Worm (Caenorhabditis elegans): ENCODE measurements around the gene gtf-2E2.

Gene gtf-2E2

ce11 chrII:11542385-11542784 is at the start of gene gtf-2E2:
TSS of gene gtf-2E2 (minus strand) at chrII:11542495.
- TF ChIP-seq aly-1 (tag; optimal IDR thresholded peaks at IDR 0.05): no peak
- TF ChIP-seq hmg-4 (GFP tag; optimal IDR thresholded peaks at IDR 0.05): no peak
- TF ChIP-seq F13C5.2 (tag; optimal IDR thresholded peaks at IDR 0.05): no peak
- TF ChIP-seq ceh-13 (GFP tag; optimal IDR thresholded peaks at IDR 0.05): no peak
- TF ChIP-seq ama-1 (optimal IDR thresholded peaks at IDR 0.05): no peak
- no peak for TF ChIP-seq scrt-1 (GFP tag; IDR thresholded peaks at IDR 0.05)
- no peak for TF ChIP-seq tra-4 (tag; optimal IDR thresholded peaks at IDR 0.05)
- TF ChIP-seq flt-1 (GFP tag; IDR thresholded peaks at IDR 0.05): no peak
- TF ChIP-seq ceh-36 (tag; optimal IDR thresholded peaks at IDR 0.05): no peak
- TF ChIP-seq tbx-11 (GFP tag; IDR thresholded peaks at IDR 0.05): no peak
- no peak for TF ChIP-seq hmbx-1 (tag; optimal IDR thresholded peaks at IDR 0.05)
- TF ChIP-seq pes-1 (GFP tag; IDR thresholded peaks at IDR 0.05): no peak
- no peak for TF ChIP-seq ets-7 (tag; optimal IDR thresholded peaks at IDR 0.05)
- no peak for TF ChIP-seq sea-1 (GFP tag; conservative IDR thresholded peaks at IDR 0.05)
- no peak for TF ChIP-seq B0310.2 (tag; optimal IDR thresholded peaks at IDR 0.05)
- TF ChIP-seq tbx-37 (GFP tag; conservative IDR thresholded peaks at IDR 0.05): no peak

ce11 chrII:11592023-11592422 is 49.7 kb upstream of the gtf-2E2 start, which contains the start of gene F07A11.1:
TSS of gene F07A11.1 (minus strand) at chrII:11592123.
- no peak for TF ChIP-seq aly-1 (tag; optimal IDR thresholded peaks at IDR 0.05)
- TF ChIP-seq tbx-11 (GFP tag; IDR thresholded peaks at IDR 0.05): no peak
- TF ChIP-seq scrt-1 (GFP tag; IDR thresholded peaks at IDR 0.05): no peak
- no peak for TF ChIP-seq ceh-13 (GFP tag; optimal IDR thresholded peaks at IDR 0.05)
- no peak for TF ChIP-seq ceh-36 (tag; optimal IDR thresholded peaks at IDR 0.05)
- TF ChIP-seq tbx-37 (GFP tag; conservative IDR thresholded peaks at IDR 0.05): no peak
- TF ChIP-seq ets-7 (tag; optimal IDR thresholded peaks at IDR 0.05): no peak
- TF ChIP-seq tra-4 (tag; optimal IDR thresholded peaks at IDR 0.05): no peak
- TF ChIP-seq ama-1 (optimal IDR thresholded peaks at IDR 0.05): no peak
- TF ChIP-seq F13C5.2 (tag; optimal IDR thresholded peaks at IDR 0.05): no peak
- TF ChIP-seq hnd-1 (tag; optimal IDR thresholded peaks at IDR 0.05): no peak
- no peak for TF ChIP-seq sea-1 (GFP tag; conservative IDR thresholded peaks at IDR 0.05)
- no peak for TF ChIP-seq hmg-4 (GFP tag; optimal IDR thresholded peaks at IDR 0.05)
- no peak for TF ChIP-seq B0310.2 (tag; optimal IDR thresholded peaks at IDR 0.05)
- no peak for TF ChIP-seq flt-1 (GFP tag; IDR thresholded peaks at IDR 0.05)
- TF ChIP-seq pes-1 (GFP tag; IDR thresholded peaks at IDR 0.05): no peak
- no peak for TF ChIP-seq hmbx-1 (tag; optimal IDR thresholded peaks at IDR 0.05)

ce11 chrII:11591558-11591957 is 49.3 kb upstream of the gtf-2E2 start:
- TF ChIP-seq hnd-1 (tag; optimal IDR thresholded peaks at IDR 0.05): no peak

ce11 chrII:11588304-11588703 is 46.0 kb upstream of the gtf-2E2 start:
- TF ChIP-seq tra-4 (tag; optimal IDR thresholded peaks at IDR 0.05) (no peak), scrt-1 (GFP tag; IDR thresholded peaks at IDR 0.05) (no peak), tbx-37 (GFP tag; conservative IDR thresholded peaks at IDR 0.05) (no peak), B0310.2 (tag; optimal IDR thresholded peaks at IDR 0.05) (no peak), F13C5.2 (tag; optimal IDR thresholded peaks at IDR 0.05) (no peak), ceh-36 (tag; optimal IDR thresholded peaks at IDR 0.05) (no peak), hmbx-1 (tag; optimal IDR thresholded peaks at IDR 0.05) (no peak), aly-1 (tag; optimal IDR thresholded peaks at IDR 0.05) (no peak), tbx-11 (GFP tag; IDR thresholded peaks at IDR 0.05) (no peak), pes-1 (GFP tag; IDR thresholded peaks at IDR 0.05) (no peak), ceh-13 (GFP tag; optimal IDR thresholded peaks at IDR 0.05) (no peak), flt-1 (GFP tag; IDR thresholded peaks at IDR 0.05) (no peak), ama-1 (optimal IDR thresholded peaks at IDR 0.05) (no peak)

ce11 chrII:11582698-11583097 is 40.4 kb upstream of the gtf-2E2 start, which contains the start of gene ints-7:
TSS of gene ints-7 (plus strand) at chrII:11582849.
- TF ChIP-seq ama-1 (optimal IDR thresholded peaks at IDR 0.05) (no peak), tbx-11 (GFP tag; IDR thresholded peaks at IDR 0.05) (no peak), B0310.2 (tag; optimal IDR thresholded peaks at IDR 0.05) (no peak), ets-7 (tag; optimal IDR thresholded peaks at IDR 0.05) (no peak), aly-1 (tag; optimal IDR thresholded peaks at IDR 0.05) (no peak), hmbx-1 (tag; optimal IDR thresholded peaks at IDR 0.05) (no peak), hnd-1 (tag; optimal IDR thresholded peaks at IDR 0.05) (no peak), hmg-4 (GFP tag; optimal IDR thresholded peaks at IDR 0.05) (no peak)

- no peak for TF ChIP-seq ama-1 (optimal IDR thresholded peaks at IDR 0.05)
Measured at ce11 chrII:11578327-11578726, 36.0 kb upstream of the gtf-2E2 start, which contains the start of gene smc-6. TSS of gene smc-6 (plus strand) at chrII:11578716.

ce11 chrII:11577861-11578260 is 35.6 kb upstream of the gtf-2E2 start:
- no peak for TF ChIP-seq hnd-1 (tag; optimal IDR thresholded peaks at IDR 0.05)
- TF ChIP-seq aly-1 (tag; optimal IDR thresholded peaks at IDR 0.05): no peak
- TF ChIP-seq B0310.2 (tag; optimal IDR thresholded peaks at IDR 0.05): no peak
- no peak for TF ChIP-seq pes-1 (GFP tag; IDR thresholded peaks at IDR 0.05)
- TF ChIP-seq hmbx-1 (tag; optimal IDR thresholded peaks at IDR 0.05): no peak
- TF ChIP-seq flt-1 (GFP tag; IDR thresholded peaks at IDR 0.05): no peak
- no peak for TF ChIP-seq ets-7 (tag; optimal IDR thresholded peaks at IDR 0.05)
- TF ChIP-seq tra-4 (tag; optimal IDR thresholded peaks at IDR 0.05): no peak
- TF ChIP-seq ceh-13 (GFP tag; optimal IDR thresholded peaks at IDR 0.05): no peak
- no peak for TF ChIP-seq scrt-1 (GFP tag; IDR thresholded peaks at IDR 0.05)
- no peak for TF ChIP-seq ceh-36 (tag; optimal IDR thresholded peaks at IDR 0.05)
- TF ChIP-seq ama-1 (optimal IDR thresholded peaks at IDR 0.05): no peak
- no peak for TF ChIP-seq hmg-4 (GFP tag; optimal IDR thresholded peaks at IDR 0.05)
- TF ChIP-seq tbx-37 (GFP tag; conservative IDR thresholded peaks at IDR 0.05): no peak
- no peak for TF ChIP-seq sea-1 (GFP tag; conservative IDR thresholded peaks at IDR 0.05)
- TF ChIP-seq F13C5.2 (tag; optimal IDR thresholded peaks at IDR 0.05): no peak
- no peak for TF ChIP-seq tbx-11 (GFP tag; IDR thresholded peaks at IDR 0.05)

- no peak for TF ChIP-seq ceh-36 (tag; optimal IDR thresholded peaks at IDR 0.05)
Measured at ce11 chrII:11577397-11577796, 35.1 kb upstream of the gtf-2E2 start, which contains the start of gene pcs-1. TSS of gene pcs-1 (minus strand) at chrII:11577740.
